Worm (Caenorhabditis elegans) whole organism, L4 larva: ENCODE results near the gene F49C5.9.

ENCODE experiments used
- D1046.2 ChIP-seq: fragments of 200-800 bp; sonication (Bioruptor generic); IDR thresholded peaks from 2 replicates; pipeline ENCODE4 v1.3.6; 2022; ENCODE audit warnings: missing genetic modification characterization, missing compliant biosample characterization
- F26F4.8 ChIP-seq: fragments of 200-800 bp; sonication (Bioruptor generic); conservative IDR thresholded peaks from 2 replicates; pipeline ENCODE4 v1.3.6; 2022; ENCODE audit warnings: missing genetic modification characterization, missing compliant biosample characterization
- Y105C5A.15 ChIP-seq: fragments of 200-800 bp; sonication (Bioruptor generic); IDR thresholded peaks from 2 replicates; pipeline ENCODE4 v1.3.6; 2022; ENCODE audit warnings: missing genetic modification characterization, missing compliant biosample characterization
- Y5F2A.4 ChIP-seq: fragments of 200-800 bp; sonication (Bioruptor generic); optimal IDR thresholded peaks from 2 replicates; lab custom pipeline; 2018; ENCODE audit warnings: mild to moderate bottlenecking, missing genetic modification characterization, missing compliant biosample characterization
- aly-2 ChIP-seq: sonication (generic microtip); optimal IDR thresholded peaks from 2 replicates; lab custom pipeline; 2018; ENCODE audit warnings: missing biosample characterization, missing genetic modification characterization
- attf-4 ChIP-seq: sonication (generic microtip); optimal IDR thresholded peaks from 3 replicates; lab custom pipeline; 2017; ENCODE audit warnings: missing biosample characterization, missing genetic modification characterization
- ceh-20 ChIP-seq: fragments of 200-800 bp; sonication (Bioruptor generic); IDR thresholded peaks from 2 replicates; pipeline ENCODE4 v1.3.6; 2022; ENCODE audit warnings: missing genetic modification reagents, missing genetic modification characterization, missing compliant biosample characterization
- ceh-28 ChIP-seq: fragments of 150-350 bp; optimal IDR thresholded peaks from 2 replicates; lab custom pipeline; 2014; ENCODE audit warnings: missing biosample characterization, missing genetic modification reagents, missing genetic modification characterization
- ceh-32 ChIP-seq: sonication (generic microtip); optimal IDR thresholded peaks from 2 replicates; lab custom pipeline; 2016; ENCODE audit warnings: mild to moderate bottlenecking, missing genetic modification characterization, missing compliant biosample characterization; ENCODE audit not compliant: poor library complexity
- ceh-44 ChIP-seq: fragments of 200-800 bp; sonication (Bioruptor generic); IDR thresholded peaks from 2 replicates; pipeline ENCODE4 v1.3.6; 2022; ENCODE audit warnings: missing genetic modification reagents, missing genetic modification characterization, missing compliant biosample characterization
- ceh-82 ChIP-seq: sonication (generic microtip); optimal IDR thresholded peaks from 2 replicates; lab custom pipeline; 2017; ENCODE audit warnings: missing biosample characterization, missing genetic modification characterization
- ces-1 ChIP-seq: fragments of 150-350 bp; sonication (generic microtip); optimal IDR thresholded peaks from 4 replicates; lab custom pipeline; 2014; ENCODE audit warnings: missing biosample characterization, missing genetic modification reagents, missing genetic modification characterization
- dmd-9 ChIP-seq: fragments of 200-800 bp; sonication (Bioruptor generic); IDR thresholded peaks from 2 replicates; pipeline ENCODE4 v1.3.6; 2022; ENCODE audit warnings: missing genetic modification reagents, missing genetic modification characterization, missing compliant biosample characterization
- dpl-1 ChIP-seq: fragments of 150-350 bp; optimal IDR thresholded peaks from 2 replicates; lab custom pipeline; 2014; ENCODE audit warnings: missing biosample characterization, missing genetic modification reagents, missing genetic modification characterization
- duxl-1 ChIP-seq: sonication (generic microtip); optimal IDR thresholded peaks from 2 replicates; lab custom pipeline; 2016; ENCODE audit warnings: mild to moderate bottlenecking, missing genetic modification characterization, moderate library complexity, missing compliant biosample characterization; ENCODE audit not compliant: poor library complexity
- fkh-10 ChIP-seq: fragments of 150-350 bp; optimal IDR thresholded peaks from 2 replicates; lab custom pipeline; 2014; ENCODE audit warnings: missing biosample characterization, missing genetic modification reagents, missing genetic modification characterization
- hif-1 ChIP-seq, 2 experiments: sonication (generic microtip); optimal IDR thresholded peaks; 2 replicates each; lab custom pipeline; 2016 to 2017; ENCODE audit warnings: missing compliant biosample characterization in 2 of 2, missing genetic modification characterization in 2 of 2, missing genetic modification reagents in 2 of 2, missing genotype in 2 of 2, mild to moderate bottlenecking in 1 of 2
- hlh-11 ChIP-seq: fragments of 200-800 bp; sonication (Bioruptor generic); optimal IDR thresholded peaks from 2 replicates; lab custom pipeline; 2018; ENCODE audit warnings: mild to moderate bottlenecking, missing genetic modification characterization, missing compliant biosample characterization
- hlh-30 ChIP-seq: sonication (generic microtip); optimal IDR thresholded peaks from 2 replicates; lab custom pipeline; 2017; ENCODE audit warnings: antibody characterized with exemption, mild to moderate bottlenecking, missing genetic modification characterization, missing compliant biosample characterization; ENCODE audit not compliant: insufficient read depth
- jun-1 ChIP-seq: fragments of 150-350 bp; optimal IDR thresholded peaks from 2 replicates; lab custom pipeline; 2014; ENCODE audit warnings: missing biosample characterization, missing genetic modification reagents, missing genetic modification characterization
- lim-7 ChIP-seq: fragments of 200-800 bp; sonication (Bioruptor generic); IDR thresholded peaks from 2 replicates; pipeline ENCODE4 v1.3.6; 2022; ENCODE audit warnings: missing genetic modification characterization, missing compliant biosample characterization
- lin-29 ChIP-seq: fragments of 200-800 bp; sonication (Bioruptor generic); IDR thresholded peaks from 2 replicates; pipeline ENCODE4 v1.3.6; 2022; ENCODE audit warnings: missing genetic modification reagents, missing genetic modification characterization, missing compliant biosample characterization
- lin-38 ChIP-seq: fragments of 200-800 bp; sonication (Bioruptor generic); IDR thresholded peaks from 2 replicates; pipeline ENCODE4 v1.3.6; 2022; ENCODE audit warnings: missing genetic modification reagents, missing genetic modification characterization, missing compliant biosample characterization
- madf-5 ChIP-seq, 2 experiments: fragments of 200-800 bp; sonication (Bioruptor generic); IDR thresholded peaks; 2 replicates each; pipeline ENCODE4 v1.3.6; 2022; ENCODE audit warnings: missing compliant biosample characterization in 2 of 2, missing genetic modification characterization in 2 of 2
- mdl-1 ChIP-seq, 2 experiments: fragments of 150-350 bp in 1 of 2; sonication (generic microtip) in 1 of 2; optimal IDR thresholded peaks; 2 replicates each; lab custom pipeline; 2014 to 2017; ENCODE audit warnings: missing biosample characterization in 2 of 2, missing genetic modification characterization in 2 of 2
- mdt-29 ChIP-seq: fragments of 200-800 bp; sonication (Bioruptor generic); IDR thresholded peaks from 2 replicates; pipeline ENCODE4 v1.3.6; 2022; ENCODE audit warnings: missing genetic modification reagents, missing genetic modification characterization, missing compliant biosample characterization
- mes-2 ChIP-seq: sonication (generic microtip); optimal IDR thresholded peaks from 2 replicates; lab custom pipeline; 2016; ENCODE audit warnings: missing genotype, mild to moderate bottlenecking, missing genetic modification characterization, missing compliant biosample characterization; ENCODE audit not compliant: poor library complexity, severe bottlenecking
- nhr-102 ChIP-seq: sonication (generic microtip); optimal IDR thresholded peaks from 2 replicates; lab custom pipeline; 2016; ENCODE audit warnings: mild to moderate bottlenecking, missing genetic modification characterization, moderate library complexity, missing compliant biosample characterization
- nhr-28 ChIP-seq: fragments of 150-350 bp; optimal IDR thresholded peaks from 2 replicates; lab custom pipeline; 2014; ENCODE audit warnings: missing biosample characterization, missing genetic modification characterization
- nhr-42 ChIP-seq: fragments of 200-800 bp; sonication (Bioruptor generic); IDR thresholded peaks from 2 replicates; pipeline ENCODE4 v1.3.6; 2022; ENCODE audit warnings: missing genetic modification characterization, missing compliant biosample characterization
- nhr-48 ChIP-seq: sonication (generic microtip); optimal IDR thresholded peaks from 2 replicates; lab custom pipeline; 2016; ENCODE audit warnings: mild to moderate bottlenecking, missing genetic modification characterization, missing compliant biosample characterization
- nhr-6 ChIP-seq: fragments of 150-350 bp; optimal IDR thresholded peaks from 2 replicates; lab custom pipeline; 2014; ENCODE audit warnings: missing biosample characterization, missing genetic modification characterization
- nhr-76 ChIP-seq: fragments of 150-350 bp; optimal IDR thresholded peaks from 2 replicates; lab custom pipeline; 2014; ENCODE audit warnings: missing biosample characterization, missing genetic modification characterization
- nhr-77 ChIP-seq: fragments of 150-350 bp; optimal IDR thresholded peaks from 2 replicates; lab custom pipeline; 2014; ENCODE audit warnings: missing biosample characterization, missing genetic modification characterization
- pha-4 ChIP-seq, 2 experiments: fragments of 150-350 bp in 1 of 2; fragments of 200-800 bp in 1 of 2; sonication (Bioruptor generic) in 1 of 2; IDR thresholded peaks in 1 of 2; optimal IDR thresholded peaks in 1 of 2; 2 replicates each; pipeline versions ENCODE4 v1.3.6 to Lab custom; 2014 to 2022; ENCODE audit warnings: missing genetic modification characterization in 2 of 2, missing genetic modification reagents in 2 of 2, missing biosample characterization in 1 of 2, missing compliant biosample characterization in 1 of 2
- pqm-1 ChIP-seq: sonication (generic microtip); optimal IDR thresholded peaks from 2 replicates; lab custom pipeline; 2017; ENCODE audit warnings: missing biosample characterization, missing genetic modification characterization
- rbr-2 ChIP-seq: sonication (generic microtip); optimal IDR thresholded peaks from 2 replicates; lab custom pipeline; 2016; ENCODE audit warnings: missing genotype, missing genetic modification characterization, missing compliant biosample characterization
- snpc-4 ChIP-seq: fragments of 150-350 bp; optimal IDR thresholded peaks from 2 replicates; lab custom pipeline; 2014; ENCODE audit warnings: missing biosample characterization, missing genetic modification characterization
- spr-1 ChIP-seq: sonication (generic microtip); optimal IDR thresholded peaks from 2 replicates; lab custom pipeline; 2016; ENCODE audit warnings: mild to moderate bottlenecking, missing genetic modification characterization, missing compliant biosample characterization
- spr-3 ChIP-seq: fragments of 200-800 bp; sonication (Bioruptor generic); optimal IDR thresholded peaks from 2 replicates; lab custom pipeline; 2018; ENCODE audit warnings: mild to moderate bottlenecking, missing genetic modification characterization, missing compliant biosample characterization
- tag-97 ChIP-seq: fragments of 200-800 bp; sonication (Bioruptor generic); IDR thresholded peaks from 2 replicates; pipeline ENCODE4 v1.3.6; 2022; ENCODE audit warnings: missing genetic modification characterization, missing compliant biosample characterization
- unc-62 ChIP-seq, 3 experiments: fragments of 150-350 bp in 1 of 3; sonication (generic microtip); optimal IDR thresholded peaks in 2 of 3; peaks in 1 of 3; 1 replicate in 1 of 3; 2 replicates in 2 of 3; lab custom pipeline; 2014 to 2017; ENCODE audit warnings: missing biosample characterization in 3 of 3, missing genetic modification characterization in 3 of 3, missing genetic modification reagents in 3 of 3, missing genotype in 1 of 3
- vab-7 ChIP-seq: fragments of 200-800 bp; sonication (Bioruptor generic); IDR thresholded peaks from 2 replicates; pipeline ENCODE4 v1.3.6; 2022; ENCODE audit warnings: missing genetic modification reagents, missing genetic modification characterization, missing compliant biosample characterization
- zip-11 ChIP-seq: fragments of 200-800 bp; sonication (Bioruptor generic); IDR thresholded peaks from 2 replicates; pipeline ENCODE4 v1.3.6; 2022; ENCODE audit warnings: missing genetic modification characterization, missing compliant biosample characterization
- ztf-7 ChIP-seq: fragments of 150-350 bp; optimal IDR thresholded peaks from 2 replicates; lab custom pipeline; 2014; ENCODE audit warnings: missing biosample characterization, missing genetic modification characterization

F49C5.9 gene

ce11 chrII:12525526-12525925 lies 18.9 kb downstream of the F49C5.9 start, which contains the start of gene srx-118:
srx-118 (plus strand) TSS chrII:12525826.
- TF ChIP-seq ceh-28 (tag; lab: Kevin White, UChicago) (no peak), spr-3 (no peak)

- TF ChIP-seq ceh-44 (GFP tag; lab: Robert Waterston, UW) (no peak), lim-7 (no peak), ceh-32 (tag; lab: Kevin White, UChicago) (no peak), mes-2 (tag; lab: Kevin White, UChicago) (no peak), zip-11 (GFP tag; lab: Robert Waterston, UW) (no peak), ceh-28 (tag; lab: Kevin White, UChicago) (no peak), nhr-77 (tag; lab: Kevin White, UChicago) (no peak), jun-1 (tag; lab: Kevin White, UChicago) (no peak), nhr-102 (tag; lab: Kevin White, UChicago) (no peak), lin-29 (GFP tag; lab: Robert Waterston, UW) (no peak), Y105C5A.15 (no peak), Y5F2A.4 (GFP tag; lab: Kevin White, UChicago) (no peak), ces-1 (GFP tag; lab: Kevin White, UChicago) (no peak), attf-4 (tag; lab: Kevin White, UChicago) (no peak), D1046.2 (GFP tag; lab: Robert Waterston, UW) (no peak), spr-1 (tag; lab: Kevin White, UChicago) (no peak), aly-2 (tag; lab: Kevin White, UChicago) (no peak), fkh-10 (GFP tag; lab: Kevin White, UChicago) (no peak), rbr-2 (tag; lab: Kevin White, UChicago) (no peak)
- TF ChIP-seq, all 104 proteins: peak for 0
Measured at ce11 chrII:12519616-12520015, 24.8 kb downstream of the F49C5.9 start, which contains the start of gene ceh-99. ceh-99 (plus strand) TSS chrII:12519981.

ce11 chrII:12518809-12519344 lies 25.6 kb downstream of the F49C5.9 start, which contains the start of gene srh-70:
srh-70 (minus strand) TSS chrII:12518859.
- TF ChIP-seq aly-2 (tag; lab: Kevin White, UChicago) (no peak), lin-38 (GFP tag; lab: Robert Waterston, UW) (0 out of 2 replicates have a peak, but pooled peaks have one; percentile 50), ceh-44 (GFP tag; lab: Robert Waterston, UW) (no peak), dpl-1 (no peak), snpc-4 (tag; lab: Kevin White, UChicago) (no peak), pha-4 (GFP tag; IDR thresholded peaks at IDR 0.05; lab: Robert Waterston, UW) (peak; percentile 71; the same call in 1 of the 2 replicates), pha-4 (tag; optimal IDR thresholded peaks at IDR 0.05; lab: Kevin White, UChicago) (no peak), mes-2 (tag; lab: Kevin White, UChicago) (peak; percentile 40), nhr-28 (tag; lab: Kevin White, UChicago) (peak; percentile 79), vab-7 (GFP tag; lab: Robert Waterston, UW) (no peak), mdl-1 (tag; optimal IDR thresholded peaks at IDR 0.05; lab: Kevin White, UChicago) (peak in 1 of 2 experiments; percentile 50), F26F4.8 (GFP tag; lab: Robert Waterston, UW) (no peak), duxl-1 (no peak), hlh-11 (tag; lab: Kevin White, UChicago) (peak; percentile 90), hif-1 (tag; optimal IDR thresholded peaks at IDR 0.05; lab: Kevin White, UChicago) (peak; percentile 31 to 36), ztf-7 (tag; lab: Kevin White, UChicago) (no peak), hlh-30 (tag; lab: Kevin White, UChicago) (peak; percentile 55), ceh-20 (no peak), nhr-102 (tag; lab: Kevin White, UChicago) (peak; percentile 85), tag-97 (GFP tag; lab: Robert Waterston, UW) (no peak), nhr-48 (tag; lab: Kevin White, UChicago) (peak; percentile 65), nhr-77 (tag; lab: Kevin White, UChicago) (peak; percentile 86), unc-62 (GFP tag; optimal IDR thresholded peaks at IDR 0.05 in 1 of 2; lab: Kevin White, UChicago) (peak; percentile 69 to 97), unc-62 (tag; optimal IDR thresholded peaks at IDR 0.05; lab: Kevin White, UChicago) (no peak), ceh-28 (tag; lab: Kevin White, UChicago) (no peak), dmd-9 (GFP tag; lab: Robert Waterston, UW) (no peak), pqm-1 (tag; lab: Kevin White, UChicago) (peak; percentile 94), ceh-82 (no peak), madf-5 (GFP tag; IDR thresholded peaks at IDR 0.05; lab: Robert Waterston, UW) (no peak), D1046.2 (GFP tag; lab: Robert Waterston, UW) (no peak), nhr-76 (tag; lab: Kevin White, UChicago) (no peak), mdt-29 (GFP tag; lab: Robert Waterston, UW) (peak; percentile 97), nhr-6 (tag; lab: Kevin White, UChicago) (no peak), nhr-42 (GFP tag; lab: Robert Waterston, UW) (no peak)
